Worm (Caenorhabditis elegans): ENCODE measurements around the gene T08H10.3.

Gene T08H10.3

ce11 chrV:4489893-4490292 is 18.7 kb downstream of the T08H10.3 start:
- no peak for TF ChIP-seq nhr-84 (tag; optimal IDR thresholded peaks at IDR 0.05)
- TF ChIP-seq hlh-4 (tag; optimal IDR thresholded peaks at IDR 0.05): no peak
- no peak for TF ChIP-seq nhr-11 (tag; optimal IDR thresholded peaks at IDR 0.05)
- no peak for TF ChIP-seq lin-35 (GFP tag; optimal IDR thresholded peaks at IDR 0.05)
- no peak for TF ChIP-seq tlp-1 (tag; optimal IDR thresholded peaks at IDR 0.05)
- no peak for TF ChIP-seq irx-1 (tag; optimal IDR thresholded peaks at IDR 0.05)

ce11 chrV:4491273-4492094 is 20.3 kb downstream of the T08H10.3 start:
- no peak for TF ChIP-seq nhr-84 (tag; optimal IDR thresholded peaks at IDR 0.05)
- no peak for TF ChIP-seq xbp-1 (tag; optimal IDR thresholded peaks at IDR 0.05)
- TF ChIP-seq nhr-12 (tag; optimal IDR thresholded peaks at IDR 0.05): no peak
- TF ChIP-seq tbx-2 (tag; optimal IDR thresholded peaks at IDR 0.05): no peak
- TF ChIP-seq nhr-71 (tag; optimal IDR thresholded peaks at IDR 0.05): peak; percentile 26
- no peak for TF ChIP-seq mab-9 (GFP tag; IDR thresholded peaks at IDR 0.05)
- no peak for TF ChIP-seq C16A3.4 (tag; optimal IDR thresholded peaks at IDR 0.05)
- TF ChIP-seq dsc-1 (tag; optimal IDR thresholded peaks at IDR 0.05): no peak
- TF ChIP-seq snpc-4 (tag; optimal IDR thresholded peaks at IDR 0.05): no peak
- TF ChIP-seq lin-39 (tag; optimal IDR thresholded peaks at IDR 0.05): no peak
- no peak for TF ChIP-seq nhr-47 (tag; optimal IDR thresholded peaks at IDR 0.05)
- no peak for TF ChIP-seq unc-62 (GFP tag; optimal IDR thresholded peaks at IDR 0.05)
- TF ChIP-seq ceh-88 (GFP tag; IDR thresholded peaks at IDR 0.05): no peak
- peak in 1 of 2 experiments; percentile 6 for TF ChIP-seq lsy-2 (tag; optimal IDR thresholded peaks at IDR 0.05)
- no peak for TF ChIP-seq nhr-85 (tag)
- TF ChIP-seq zip-4 (GFP tag; optimal IDR thresholded peaks at IDR 0.05): no peak
- no peak for TF ChIP-seq nhr-77 (tag; optimal IDR thresholded peaks at IDR 0.05)
- TF ChIP-seq ceh-63 (GFP tag; optimal IDR thresholded peaks at IDR 0.05): no peak
- TF ChIP-seq rnt-1 (tag; optimal IDR thresholded peaks at IDR 0.05): peak; percentile 73
- no peak for TF ChIP-seq F16B12.6 (tag; optimal IDR thresholded peaks at IDR 0.05)
- no peak for TF ChIP-seq ceh-90 (tag; optimal IDR thresholded peaks at IDR 0.05)
- TF ChIP-seq pqm-1 (tag; optimal IDR thresholded peaks at IDR 0.05): no peak
- no peak for TF ChIP-seq skn-1 (tag; optimal IDR thresholded peaks at IDR 0.05)
- TF ChIP-seq hpl-2 (GFP tag; optimal IDR thresholded peaks at IDR 0.05): no peak
- no peak for TF ChIP-seq unc-130 (tag; optimal IDR thresholded peaks at IDR 0.05)
- no peak for TF ChIP-seq ztf-11 (tag; optimal IDR thresholded peaks at IDR 0.05)
- no peak for TF ChIP-seq efl-3 (GFP tag; optimal IDR thresholded peaks at IDR 0.05)
- peak; percentile 27 for TF ChIP-seq lin-14 (GFP tag; optimal IDR thresholded peaks at IDR 0.05)

ce11 chrV:4495114-4495819 is 24.1 kb downstream of the T08H10.3 start:
- TF ChIP-seq nhr-85 (tag) (peak; percentile 20), grh-1 (GFP tag; IDR thresholded peaks at IDR 0.05) (no peak), ceh-82 (tag; optimal IDR thresholded peaks at IDR 0.05) (peak in 1 of 3 experiments; percentile 17), mab-9 (GFP tag; IDR thresholded peaks at IDR 0.05) (0 out of 2 replicates have a peak, but pooled peaks have one; percentile 28), F16B12.6 (tag; optimal IDR thresholded peaks at IDR 0.05) (no peak), dpl-1 (GFP tag; optimal IDR thresholded peaks at IDR 0.05) (no peak), ztf-11 (tag; optimal IDR thresholded peaks at IDR 0.05) (peak in 1 of 2 experiments; percentile 33), unc-62 (GFP tag; optimal IDR thresholded peaks at IDR 0.05) (peak; percentile 36), tbx-2 (tag; optimal IDR thresholded peaks at IDR 0.05) (peak; percentile 25), lin-14 (GFP tag; optimal IDR thresholded peaks at IDR 0.05) (peak; percentile 66), lin-39 (tag; optimal IDR thresholded peaks at IDR 0.05) (peak; percentile 20)
